Fruit fly (Drosophila melanogaster): ENCODE data around the gene TM9SF2.

DNA sequence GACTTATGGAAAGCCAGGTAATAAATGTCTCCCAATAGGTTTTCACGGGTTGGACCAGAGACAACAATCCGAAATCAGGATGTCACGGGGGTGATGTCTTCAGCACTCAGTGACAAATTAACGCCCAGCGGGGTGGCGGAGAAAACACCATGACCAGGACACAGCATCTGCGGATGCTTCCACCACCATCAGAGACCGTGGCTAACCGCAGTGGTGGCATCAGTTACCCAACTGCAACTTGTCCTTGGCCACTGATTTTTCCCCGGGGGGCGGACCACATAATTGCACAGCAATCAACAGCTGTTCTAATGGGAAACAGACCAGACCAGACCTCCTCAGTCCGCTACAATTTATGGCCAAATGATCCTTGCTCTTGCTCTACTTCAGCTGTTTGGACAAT lies 44.3 kb upstream of the TM9SF2 start:
- TF ChIP-seq CG3919 (GFP tag; optimal IDR thresholded peaks at IDR 0.05) (no peak), CG16779 (tag; optimal IDR thresholded peaks at IDR 0.05) (no peak), Eip93F (GFP tag; optimal IDR thresholded peaks at IDR 0.05) (no peak), achi (GFP tag; optimal IDR thresholded peaks at IDR 0.05) (no peak), Ets21C (GFP tag; optimal IDR thresholded peaks at IDR 0.05) (no peak), pdm3 (GFP tag; optimal IDR thresholded peaks at IDR 0.05) (no peak)

All from whole organism, prepupa.